Worm (Caenorhabditis elegans) whole organism, early embryonic: ENCODE data around the gene pes-5.

Source experiments
- B0310.2 ChIP-seq: sonication (generic microtip); optimal IDR thresholded peaks from 2 replicates; lab custom pipeline; 2016; ENCODE audit warnings: mild to moderate bottlenecking, missing genetic modification characterization, missing compliant biosample characterization
- F13C5.2 ChIP-seq: sonication (generic microtip); optimal IDR thresholded peaks from 2 replicates; lab custom pipeline; 2017; ENCODE audit warnings: mild to moderate bottlenecking, missing genetic modification characterization, inconsistent platforms, missing compliant biosample characterization
- aly-1 ChIP-seq: sonication (generic microtip); optimal IDR thresholded peaks from 2 replicates; lab custom pipeline; 2016; ENCODE audit warnings: missing genetic modification characterization, missing compliant biosample characterization
- ama-1 ChIP-seq: fragments of 150-350 bp; optimal IDR thresholded peaks from 2 replicates; lab custom pipeline; 2014
- ceh-13 ChIP-seq: fragments of 200-800 bp; sonication (Bioruptor generic); optimal IDR thresholded peaks from 2 replicates; lab custom pipeline; 2018; ENCODE audit warnings: mild to moderate bottlenecking, missing genetic modification characterization, missing compliant biosample characterization
- ceh-36 ChIP-seq: sonication (generic microtip); optimal IDR thresholded peaks from 2 replicates; lab custom pipeline; 2016; ENCODE audit warnings: missing genetic modification characterization, inconsistent platforms, missing compliant biosample characterization
- ets-7 ChIP-seq: sonication (generic microtip); optimal IDR thresholded peaks from 2 replicates; lab custom pipeline; 2016; ENCODE audit warnings: missing genotype, missing genetic modification characterization, missing compliant biosample characterization
- flt-1 ChIP-seq: fragments of 200-800 bp; sonication (Bioruptor generic); IDR thresholded peaks from 2 replicates; pipeline ENCODE4 v1.3.6; 2022; ENCODE audit warnings: missing genetic modification characterization, missing compliant biosample characterization
- hmbx-1 ChIP-seq: sonication (generic microtip); optimal IDR thresholded peaks from 2 replicates; lab custom pipeline; 2016; ENCODE audit warnings: mild to moderate bottlenecking, missing genetic modification characterization, missing compliant biosample characterization
- hmg-4 ChIP-seq: fragments of 200-800 bp; sonication (Bioruptor generic); optimal IDR thresholded peaks from 2 replicates; lab custom pipeline; 2018; ENCODE audit warnings: mild to moderate bottlenecking, missing genetic modification characterization, missing compliant biosample characterization
- hnd-1 ChIP-seq: sonication (generic microtip); optimal IDR thresholded peaks from 2 replicates; lab custom pipeline; 2016; ENCODE audit warnings: missing genetic modification characterization, missing compliant biosample characterization
- pes-1 ChIP-seq: fragments of 200-800 bp; sonication (Bioruptor generic); IDR thresholded peaks from 2 replicates; pipeline ENCODE4 v1.3.6; 2022; ENCODE audit warnings: missing genetic modification reagents, missing genetic modification characterization, missing compliant biosample characterization
- scrt-1 ChIP-seq: fragments of 200-800 bp; sonication (Bioruptor generic); IDR thresholded peaks from 2 replicates; pipeline ENCODE4 v1.3.6; 2022; ENCODE audit warnings: missing genetic modification characterization, missing compliant biosample characterization
- sea-1 ChIP-seq: fragments of 200-800 bp; sonication (Bioruptor generic); conservative IDR thresholded peaks from 2 replicates; pipeline ENCODE4 v1.3.6; 2022; ENCODE audit warnings: missing genetic modification characterization, missing compliant biosample characterization
- tbx-11 ChIP-seq: fragments of 200-800 bp; sonication (Bioruptor generic); IDR thresholded peaks from 2 replicates; pipeline ENCODE4 v1.3.6; 2022; ENCODE audit warnings: missing genetic modification characterization, missing compliant biosample characterization
- tbx-37 ChIP-seq: fragments of 200-800 bp; sonication (Bioruptor generic); conservative IDR thresholded peaks from 2 replicates; pipeline ENCODE4 v1.3.6; 2022; ENCODE audit warnings: missing genetic modification reagents, missing genetic modification characterization, missing compliant biosample characterization
- tra-4 ChIP-seq: sonication (generic microtip); optimal IDR thresholded peaks from 2 replicates; lab custom pipeline; 2017; ENCODE audit warnings: missing genetic modification characterization, missing compliant biosample characterization

Gene pes-5

DNA sequence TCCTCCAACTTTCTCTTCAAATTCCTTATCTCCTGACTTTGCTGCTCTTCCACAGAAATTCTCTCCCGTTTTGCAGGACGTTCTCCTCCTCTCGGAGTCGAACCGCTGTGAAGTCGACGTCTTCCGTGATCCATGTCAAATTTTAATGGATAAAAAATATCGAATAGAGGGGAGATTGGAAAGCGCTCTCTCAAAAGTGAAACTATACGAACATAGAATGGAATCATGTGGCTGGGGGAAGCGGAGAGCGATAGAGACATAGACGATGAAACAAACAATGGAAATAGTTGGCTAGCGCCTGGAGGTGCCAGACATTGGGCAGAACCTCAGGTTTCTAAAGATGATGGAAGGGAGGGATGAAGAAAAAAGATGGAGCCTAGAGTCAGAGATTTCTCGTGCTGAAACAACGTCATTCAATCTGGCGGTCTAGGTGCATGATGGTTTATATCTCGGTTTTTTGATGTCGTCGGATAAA is 15.9 kb downstream of the pes-5 start, which contains the start of gene F43G6.8:
F43G6.8 (minus strand) TSS at position 198 of the 475 bp plus-strand sequence.
- TF ChIP-seq hmg-4 (GFP tag; lab: Kevin White, UChicago) = peak; percentile 37
- TF ChIP-seq tra-4 (tag; lab: Kevin White, UChicago) = no peak
- TF ChIP-seq ceh-36 = no peak
- no peak for TF ChIP-seq hmbx-1 (tag; lab: Kevin White, UChicago)

- TF ChIP-seq ceh-13 (GFP tag; lab: Kevin White, UChicago) = no peak
- TF ChIP-seq hmg-4 (GFP tag; lab: Kevin White, UChicago) = no peak
- TF ChIP-seq ama-1 (lab: Kevin White, UChicago) = no peak
- TF ChIP-seq hnd-1 (tag; lab: Kevin White, UChicago) = no peak
- TF ChIP-seq sea-1 = no peak
- no peak for TF ChIP-seq aly-1
- TF ChIP-seq flt-1 = no peak
- no peak for TF ChIP-seq F13C5.2 (tag; lab: Kevin White, UChicago)
- no peak for TF ChIP-seq tbx-11 (GFP tag; lab: Robert Waterston, UW)
- TF ChIP-seq tbx-37 = no peak
- no peak for TF ChIP-seq pes-1
- no peak for TF ChIP-seq hmbx-1 (tag; lab: Kevin White, UChicago)
- no peak for TF ChIP-seq B0310.2
- no peak for TF ChIP-seq scrt-1 (GFP tag; lab: Robert Waterston, UW)
Observed at ce11 chrII:11811241-11811640, 18.6 kb downstream of the pes-5 start.

DNA sequence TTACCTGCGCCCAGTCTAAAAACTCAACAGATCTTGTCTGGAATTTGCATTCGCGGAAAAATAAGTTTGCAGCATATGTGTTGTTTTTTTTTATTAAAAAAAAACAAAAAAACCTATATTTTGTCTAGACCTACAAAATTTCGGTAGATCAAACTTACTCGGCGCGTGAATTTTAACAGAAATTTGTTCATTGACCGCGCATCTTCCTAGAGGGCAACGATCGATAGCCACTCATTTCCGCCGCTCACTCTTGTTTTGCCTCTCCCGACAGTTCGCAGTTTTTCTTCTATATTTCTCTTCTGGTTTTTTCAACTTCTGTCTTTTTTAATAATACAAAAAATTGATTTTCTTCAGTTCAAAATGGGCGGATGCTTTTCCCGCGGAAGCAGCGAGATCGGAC is 19.4 kb downstream of the pes-5 start, which contains the start of gene F43G6.7:
F43G6.7 (plus strand) TSS at position 355 of the 400 bp plus-strand sequence.
- TF ChIP-seq flt-1 (no peak), B0310.2 (no peak), ceh-13 (GFP tag; lab: Kevin White, UChicago) (no peak), hmbx-1 (tag; lab: Kevin White, UChicago) (no peak), ama-1 (lab: Kevin White, UChicago) (no peak), F13C5.2 (tag; lab: Kevin White, UChicago) (no peak), tbx-11 (GFP tag; lab: Robert Waterston, UW) (no peak), scrt-1 (GFP tag; lab: Robert Waterston, UW) (no peak), hmg-4 (GFP tag; lab: Kevin White, UChicago) (no peak), ceh-36 (no peak), hnd-1 (tag; lab: Kevin White, UChicago) (no peak), pes-1 (no peak)

- TF ChIP-seq pes-1 (no peak), tbx-11 (GFP tag; lab: Robert Waterston, UW) (no peak), ets-7 (tag; lab: Kevin White, UChicago) (no peak), tbx-37 (no peak), hnd-1 (tag; lab: Kevin White, UChicago) (no peak), B0310.2 (no peak), hmbx-1 (tag; lab: Kevin White, UChicago) (no peak), flt-1 (no peak), ceh-36 (no peak), sea-1 (no peak), hmg-4 (GFP tag; lab: Kevin White, UChicago) (no peak), ceh-13 (GFP tag; lab: Kevin White, UChicago) (no peak), F13C5.2 (tag; lab: Kevin White, UChicago) (no peak), scrt-1 (GFP tag; lab: Robert Waterston, UW) (no peak), ama-1 (lab: Kevin White, UChicago) (no peak), aly-1 (no peak), tra-4 (tag; lab: Kevin White, UChicago) (no peak)
Observed at ce11 chrII:11808979-11809378, 20.8 kb downstream of the pes-5 start, which contains the start of gene F43G6.10. Gene F43G6.10, plus strand, starts transcription at chrII:11809349.

ce11 chrII:11806256-11806655 is 23.6 kb downstream of the pes-5 start, which contains the start of gene jmjd-1.1:
Gene jmjd-1.1, plus strand, starts transcription at chrII:11806556.
- TF ChIP-seq ama-1 (lab: Kevin White, UChicago) = no peak
- TF ChIP-seq ets-7 (tag; lab: Kevin White, UChicago) = no peak
- no peak for TF ChIP-seq tbx-37
- no peak for TF ChIP-seq hmg-4 (GFP tag; lab: Kevin White, UChicago)
- TF ChIP-seq flt-1 = no peak
- no peak for TF ChIP-seq B0310.2
- TF ChIP-seq tra-4 (tag; lab: Kevin White, UChicago) = no peak
- no peak for TF ChIP-seq aly-1
- TF ChIP-seq sea-1 = no peak
- TF ChIP-seq ceh-13 (GFP tag; lab: Kevin White, UChicago) = no peak
- TF ChIP-seq pes-1 = no peak
- no peak for TF ChIP-seq hnd-1 (tag; lab: Kevin White, UChicago)
- TF ChIP-seq ceh-36 = no peak
- no peak for TF ChIP-seq tbx-11 (GFP tag; lab: Robert Waterston, UW)
- no peak for TF ChIP-seq hmbx-1 (tag; lab: Kevin White, UChicago)
- no peak for TF ChIP-seq F13C5.2 (tag; lab: Kevin White, UChicago)

DNA sequence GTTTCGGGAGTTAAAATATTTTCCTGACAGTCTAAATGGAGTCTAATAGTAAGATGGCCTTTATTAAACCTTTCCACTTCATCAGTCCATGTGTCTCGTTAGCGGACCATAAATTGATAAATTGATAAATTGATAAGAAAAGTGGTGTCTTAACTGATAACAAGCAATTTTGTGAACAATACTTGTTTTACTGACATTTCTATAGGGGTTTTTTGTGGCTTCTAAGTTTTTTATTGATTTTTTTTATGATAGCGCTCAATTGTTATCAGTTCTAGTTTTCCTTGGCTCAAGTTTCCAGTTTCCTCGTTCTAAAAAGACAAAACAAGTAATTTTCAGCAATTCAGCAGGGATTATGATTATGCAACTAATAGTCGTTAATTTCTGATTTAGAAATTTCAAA is 27.4 kb downstream of the pes-5 start, which contains the start of gene F43G6.17:
F43G6.17 (plus strand) TSS at position 301 of the 400 bp plus-strand sequence.
- TF ChIP-seq hnd-1 (tag; lab: Kevin White, UChicago) (no peak), ceh-36 (no peak), F13C5.2 (tag; lab: Kevin White, UChicago) (no peak), hmg-4 (GFP tag; lab: Kevin White, UChicago) (no peak), flt-1 (no peak), tra-4 (tag; lab: Kevin White, UChicago) (no peak), tbx-37 (no peak), ceh-13 (GFP tag; lab: Kevin White, UChicago) (no peak), pes-1 (no peak), B0310.2 (no peak), ama-1 (lab: Kevin White, UChicago) (no peak), tbx-11 (GFP tag; lab: Robert Waterston, UW) (no peak), hmbx-1 (tag; lab: Kevin White, UChicago) (no peak), ets-7 (tag; lab: Kevin White, UChicago) (no peak), scrt-1 (GFP tag; lab: Robert Waterston, UW) (no peak), aly-1 (no peak), sea-1 (no peak)

- TF ChIP-seq B0310.2 (no peak), tbx-37 (no peak), aly-1 (no peak), ets-7 (tag; lab: Kevin White, UChicago) (no peak), ceh-36 (no peak), flt-1 (no peak), hnd-1 (tag; lab: Kevin White, UChicago) (no peak), scrt-1 (GFP tag; lab: Robert Waterston, UW) (no peak), tra-4 (tag; lab: Kevin White, UChicago) (no peak), tbx-11 (GFP tag; lab: Robert Waterston, UW) (no peak), pes-1 (no peak), F13C5.2 (tag; lab: Kevin White, UChicago) (no peak), sea-1 (no peak), ceh-13 (GFP tag; lab: Kevin White, UChicago) (no peak), hmg-4 (GFP tag; lab: Kevin White, UChicago) (no peak)
Observed at ce11 chrII:11798737-11799136, 31.1 kb downstream of the pes-5 start, which contains the start of gene hda-5. Gene hda-5, plus strand, starts transcription at chrII:11799037.
